Fruit fly (Drosophila melanogaster) Kc167 (cell line): ENCODE results near the gene Arf1.

Experiments used
- Myc ChIP-seq: fragments of >200 bp; optimal IDR thresholded peaks from 2 replicates; lab custom pipeline; 2017; ENCODE audit warnings: missing external identifiers
- h ChIP-seq: fragments of >200 bp; optimal IDR thresholded peaks from 3 replicates; lab custom pipeline; 2018; ENCODE audit warnings: missing external identifiers
- insv ChIP-seq: fragments of >200 bp; optimal IDR thresholded peaks from 3 replicates; lab custom pipeline; 2018; ENCODE audit warnings: missing external identifiers
- psq ChIP-seq: fragments of >200 bp; optimal IDR thresholded peaks from 2 replicates; lab custom pipeline; 2017; ENCODE audit warnings: missing external identifiers

dm6 chr3L:22880914-22881313 lies 8.9 kb upstream of the Arf1 start, which contains the start of gene slif:
- TF ChIP-seq h (lab: Kevin White, UChicago), result no peak
- no peak for TF ChIP-seq Myc (lab: Kevin White, UChicago)
- no peak for TF ChIP-seq psq (lab: Kevin White, UChicago)
- no peak for TF ChIP-seq insv
